Worm (Caenorhabditis elegans): Measurements from ENCODE around the gene chd-3.

- TF ChIP-seq grh-1 (GFP tag; IDR thresholded peaks at IDR 0.05) (no peak), unc-62 (GFP tag; optimal IDR thresholded peaks at IDR 0.05) (no peak)
These were observed 27.2 kb downstream of the chd-3 start for ce11 chrX:12825174-12825573.

Measured in whole organism, L1 larva.